Worm (Caenorhabditis elegans): ENCODE data around the gene alkb-7.

The alkb-7 gene

ce11 chrII:12787831-12788248 is at the start of gene alkb-7:
Gene alkb-7 (minus strand): TSS chrII:12788153.
- peak; percentile 29 for TF ChIP-seq C38D4.7 (GFP tag; optimal IDR thresholded peaks at IDR 0.05)
- peak; percentile 30 for TF ChIP-seq hlh-6 (tag; optimal IDR thresholded peaks at IDR 0.05)
- no peak for TF ChIP-seq ttx-3 (tag; optimal IDR thresholded peaks at IDR 0.05)

DNA sequence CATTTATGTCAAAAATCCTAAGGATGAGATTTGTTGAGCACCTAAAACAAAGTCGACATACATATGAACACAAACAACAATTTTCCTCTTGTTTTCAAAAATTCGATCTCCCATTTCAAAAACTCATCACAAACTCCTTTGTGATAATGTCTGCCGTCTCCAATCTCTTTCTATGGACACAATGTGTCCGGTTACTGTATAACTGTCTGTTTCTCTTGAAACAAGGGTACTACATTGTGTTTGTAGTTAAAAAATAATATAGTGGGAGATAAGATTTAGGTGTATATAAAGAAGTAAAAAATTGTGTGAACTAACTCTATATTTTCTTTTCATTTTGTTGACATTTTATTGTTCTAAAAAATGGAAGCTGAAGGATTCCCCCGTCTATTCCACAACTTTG is 42.4 kb upstream of the alkb-7 start, which contains the start of gene bcmo-1:
Gene bcmo-1 (plus strand): TSS at position 330 of the 400 bp plus-strand sequence.
- TF ChIP-seq che-1 (tag; optimal IDR thresholded peaks at IDR 0.05) = no peak
- no peak for TF ChIP-seq ceh-45 (GFP tag; IDR thresholded peaks at IDR 0.05)
- no peak for TF ChIP-seq syd-9 (tag; optimal IDR thresholded peaks at IDR 0.05)
- no peak for TF ChIP-seq Y22D7AL.16 (tag; optimal IDR thresholded peaks at IDR 0.05)
- no peak for TF ChIP-seq pax-1 (tag; optimal IDR thresholded peaks at IDR 0.05)
- no peak for TF ChIP-seq sox-2 (GFP tag; IDR thresholded peaks at IDR 0.05)
- TF ChIP-seq pag-3 (tag; optimal IDR thresholded peaks at IDR 0.05; ENCODE audit: borderline replicate concordance) = no peak
- no peak for TF ChIP-seq nhr-11 (tag; optimal IDR thresholded peaks at IDR 0.05)
- TF ChIP-seq unc-86 (tag; optimal IDR thresholded peaks at IDR 0.05) = no peak
- TF ChIP-seq ceh-14 (tag; optimal IDR thresholded peaks at IDR 0.05) = no peak
- TF ChIP-seq unc-42 (tag; optimal IDR thresholded peaks at IDR 0.05) = no peak
- TF ChIP-seq nfya-1 (tag; optimal IDR thresholded peaks at IDR 0.05) = no peak
- TF ChIP-seq ceh-18 (tag; optimal IDR thresholded peaks at IDR 0.05) = no peak
- no peak for TF ChIP-seq ceh-30 (tag; optimal IDR thresholded peaks at IDR 0.05)
- TF ChIP-seq ceh-31 (tag; optimal IDR thresholded peaks at IDR 0.05) = no peak
- no peak for TF ChIP-seq C38D4.7 (GFP tag; optimal IDR thresholded peaks at IDR 0.05)

DNA sequence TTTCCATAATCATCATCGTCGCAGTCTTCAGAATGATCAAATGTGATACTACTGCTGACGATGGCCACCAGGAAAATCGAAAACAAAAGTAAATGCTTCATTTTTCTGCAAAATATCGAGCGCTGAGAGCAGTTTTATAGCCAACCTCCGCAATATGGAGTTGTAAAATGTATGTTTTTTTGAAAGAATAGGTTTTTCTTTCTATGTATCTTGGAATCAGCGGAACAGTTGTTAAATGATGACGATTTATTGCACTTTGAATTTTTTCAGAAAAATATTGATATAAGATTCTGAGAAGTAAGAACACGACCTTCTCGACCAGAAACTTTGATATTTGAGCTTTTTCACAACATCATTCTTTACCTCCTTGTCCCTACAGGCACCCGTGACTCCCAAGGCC is 40.9 kb upstream of the alkb-7 start, which contains the start of gene Y46G5A.23:
Gene Y46G5A.23 (minus strand): TSS at position 101 of the 400 bp plus-strand sequence.
- no peak for TF ChIP-seq F13H6.1 (tag; optimal IDR thresholded peaks at IDR 0.05)
- no peak for TF ChIP-seq ceh-30 (tag; optimal IDR thresholded peaks at IDR 0.05)
- TF ChIP-seq pros-1 (tag; optimal IDR thresholded peaks at IDR 0.05) = no peak
- no peak for TF ChIP-seq ttx-3 (tag; optimal IDR thresholded peaks at IDR 0.05)
- TF ChIP-seq odd-2 (tag; optimal IDR thresholded peaks at IDR 0.05) = no peak
- TF ChIP-seq nhr-11 (tag; optimal IDR thresholded peaks at IDR 0.05) = no peak
- TF ChIP-seq hlh-15 (tag; optimal IDR thresholded peaks at IDR 0.05) = no peak

ce11 chrII:12826752-12827151 is 38.8 kb upstream of the alkb-7 start, which contains the start of gene Y46G5A.38:
Gene Y46G5A.38 (plus strand): TSS chrII:12827052.
- no peak for TF ChIP-seq ceh-24 (tag; optimal IDR thresholded peaks at IDR 0.05)
- TF ChIP-seq eyg-1 (tag; optimal IDR thresholded peaks at IDR 0.05) = no peak
- TF ChIP-seq nhr-232 (tag; optimal IDR thresholded peaks at IDR 0.05) = no peak
- TF ChIP-seq ceh-45 (GFP tag; IDR thresholded peaks at IDR 0.05) = no peak
- no peak for TF ChIP-seq C38D4.7 (GFP tag; optimal IDR thresholded peaks at IDR 0.05)
- TF ChIP-seq fkh-10 (GFP tag; optimal IDR thresholded peaks at IDR 0.05) = no peak
- TF ChIP-seq pag-3 (tag; optimal IDR thresholded peaks at IDR 0.05; ENCODE audit: borderline replicate concordance) = no peak
- TF ChIP-seq tbx-2 (tag; optimal IDR thresholded peaks at IDR 0.05) = no peak
- no peak for TF ChIP-seq fkh-6 (tag; optimal IDR thresholded peaks at IDR 0.05)
- no peak for TF ChIP-seq ahr-1 (tag; optimal IDR thresholded peaks at IDR 0.05)
- TF ChIP-seq madf-2 (tag; optimal IDR thresholded peaks at IDR 0.05) = no peak
- TF ChIP-seq ttx-3 (tag; optimal IDR thresholded peaks at IDR 0.05) = no peak
- TF ChIP-seq pha-4 (tag; optimal IDR thresholded peaks at IDR 0.05) = no peak
- TF ChIP-seq odd-2 (tag; optimal IDR thresholded peaks at IDR 0.05) = no peak
- no peak for TF ChIP-seq npax-4 (tag; optimal IDR thresholded peaks at IDR 0.05)
- no peak for TF ChIP-seq hlh-13 (GFP tag; optimal IDR thresholded peaks at IDR 0.05)
- TF ChIP-seq C08G9.2 (tag; optimal IDR thresholded peaks at IDR 0.05) = no peak

DNA sequence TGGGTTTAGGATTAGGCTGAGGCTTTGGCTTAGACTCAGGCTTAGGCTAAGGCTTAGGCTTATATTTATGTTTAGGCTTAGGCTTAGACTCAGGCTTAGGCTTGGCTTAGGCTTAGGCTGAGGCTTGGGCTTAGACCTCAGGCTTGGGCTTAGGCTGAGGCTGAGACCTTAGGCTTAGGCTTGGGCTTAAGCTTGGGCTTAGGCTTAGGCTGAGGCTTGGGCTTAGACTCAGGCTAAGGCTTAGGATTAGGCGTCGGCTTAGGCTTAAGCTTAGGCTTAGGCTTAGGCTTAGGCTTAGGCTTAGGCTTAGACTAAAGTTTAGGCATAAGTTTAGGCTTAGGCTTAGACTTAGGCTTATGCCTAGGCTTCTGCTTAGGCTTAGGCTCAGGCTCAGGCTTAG is 36.5 kb upstream of the alkb-7 start:
- TF ChIP-seq pat-9 (tag; optimal IDR thresholded peaks at IDR 0.05) = no peak
- peak; percentile 96 for TF ChIP-seq dve-1 (tag; optimal IDR thresholded peaks at IDR 0.05)
- peak; percentile 10 for TF ChIP-seq sox-4 (tag; optimal IDR thresholded peaks at IDR 0.05)
- TF ChIP-seq hlh-6 (tag; optimal IDR thresholded peaks at IDR 0.05) = peak; percentile 71
- no peak for TF ChIP-seq unc-86 (tag; optimal IDR thresholded peaks at IDR 0.05)
- TF ChIP-seq ceh-2 (tag; optimal IDR thresholded peaks at IDR 0.05) = no peak

Measured in whole organism, late embryonic.